Worm (Caenorhabditis elegans) whole organism, L4 larva: Measurements from ENCODE around the gene F20H11.4.
A peak's percentile ranks its signal among the peaks of the same experiment; 100 is the strongest.

ENCODE experiments used
- D1046.2 ChIP-seq: fragments of 200-800 bp; sonication (Bioruptor generic); IDR thresholded peaks from 2 replicates; pipeline ENCODE4 v1.3.6; 2022; ENCODE audit warnings: missing genetic modification characterization, missing compliant biosample characterization
- F37D6.2 ChIP-seq: sonication (generic microtip); optimal IDR thresholded peaks from 2 replicates; lab custom pipeline; 2016; ENCODE audit warnings: mild to moderate bottlenecking, missing genetic modification characterization, missing compliant biosample characterization
- R02D3.7 ChIP-seq: fragments of 150-350 bp; sonication (generic microtip); optimal IDR thresholded peaks from 3 replicates; lab custom pipeline; 2014; ENCODE audit warnings: missing biosample characterization, missing genetic modification characterization
- T26A8.4 ChIP-seq: fragments of 200-800 bp; sonication (Bioruptor generic); IDR thresholded peaks from 2 replicates; pipeline ENCODE4 v1.3.6; 2022; ENCODE audit warnings: missing genetic modification characterization, missing compliant biosample characterization
- Y75B8A.6 ChIP-seq: fragments of 200-800 bp; sonication (Bioruptor generic); IDR thresholded peaks from 2 replicates; pipeline ENCODE4 v1.3.6; 2022; ENCODE audit warnings: missing genetic modification reagents, missing genetic modification characterization, missing compliant biosample characterization
- aha-1 ChIP-seq: fragments of 150-350 bp; peaks from one replicate; lab custom pipeline; 2014; ENCODE audit warnings: missing biosample characterization, missing genetic modification characterization
- attf-4 ChIP-seq: sonication (generic microtip); optimal IDR thresholded peaks from 3 replicates; lab custom pipeline; 2017; ENCODE audit warnings: missing biosample characterization, missing genetic modification characterization
- ceh-82 ChIP-seq: sonication (generic microtip); optimal IDR thresholded peaks from 2 replicates; lab custom pipeline; 2017; ENCODE audit warnings: missing biosample characterization, missing genetic modification characterization
- ces-1 ChIP-seq: fragments of 150-350 bp; sonication (generic microtip); optimal IDR thresholded peaks from 4 replicates; lab custom pipeline; 2014; ENCODE audit warnings: missing biosample characterization, missing genetic modification reagents, missing genetic modification characterization
- cey-2 ChIP-seq: sonication (generic microtip); optimal IDR thresholded peaks from 3 replicates; lab custom pipeline; 2017; ENCODE audit warnings: missing genetic modification characterization, mild to moderate bottlenecking, missing compliant biosample characterization, antibody characterized with exemption, borderline replicate concordance; ENCODE audit not compliant: insufficient read depth
- ctbp-1 ChIP-seq: fragments of 200-800 bp; sonication (Bioruptor generic); IDR thresholded peaks from 2 replicates; pipeline ENCODE4 v1.3.6; 2022; ENCODE audit warnings: missing genetic modification reagents, missing genetic modification characterization, missing compliant biosample characterization
- dve-1 ChIP-seq: sonication (generic microtip); optimal IDR thresholded peaks from 2 replicates; lab custom pipeline; 2017; ENCODE audit warnings: antibody characterized with exemption, mild to moderate bottlenecking, missing genetic modification characterization, missing compliant biosample characterization; ENCODE audit not compliant: insufficient read depth
- egl-27 ChIP-seq: sonication (generic microtip); optimal IDR thresholded peaks from 3 replicates; lab custom pipeline; 2017; ENCODE audit warnings: missing biosample characterization, missing genetic modification reagents, missing genetic modification characterization
- egl-43 ChIP-seq: fragments of 200-800 bp; sonication (Bioruptor generic); IDR thresholded peaks from 2 replicates; pipeline ENCODE4 v1.3.6; 2022; ENCODE audit warnings: missing genetic modification reagents, missing genetic modification characterization, missing compliant biosample characterization
- fkh-10 ChIP-seq: fragments of 150-350 bp; optimal IDR thresholded peaks from 2 replicates; lab custom pipeline; 2014; ENCODE audit warnings: missing biosample characterization, missing genetic modification reagents, missing genetic modification characterization
- hlh-11 ChIP-seq: fragments of 200-800 bp; sonication (Bioruptor generic); optimal IDR thresholded peaks from 2 replicates; lab custom pipeline; 2018; ENCODE audit warnings: mild to moderate bottlenecking, missing genetic modification characterization, missing compliant biosample characterization
- hlh-30 ChIP-seq: sonication (generic microtip); optimal IDR thresholded peaks from 2 replicates; lab custom pipeline; 2017; ENCODE audit warnings: antibody characterized with exemption, mild to moderate bottlenecking, missing genetic modification characterization, missing compliant biosample characterization; ENCODE audit not compliant: insufficient read depth
- lin-15B ChIP-seq: fragments of 150-350 bp; sonication (generic microtip); optimal IDR thresholded peaks from 3 replicates; lab custom pipeline; 2014; ENCODE audit warnings: missing biosample characterization, missing genetic modification characterization
- mes-2 ChIP-seq: sonication (generic microtip); optimal IDR thresholded peaks from 2 replicates; lab custom pipeline; 2016; ENCODE audit warnings: missing genotype, mild to moderate bottlenecking, missing genetic modification characterization, missing compliant biosample characterization; ENCODE audit not compliant: poor library complexity, severe bottlenecking
- mxl-2 ChIP-seq: fragments of 200-800 bp; sonication (Bioruptor generic); conservative IDR thresholded peaks from 2 replicates; pipeline ENCODE4 v1.3.6; 2022; ENCODE audit warnings: missing genetic modification reagents, missing genetic modification characterization, missing compliant biosample characterization
- nhr-42 ChIP-seq: fragments of 200-800 bp; sonication (Bioruptor generic); IDR thresholded peaks from 2 replicates; pipeline ENCODE4 v1.3.6; 2022; ENCODE audit warnings: missing genetic modification characterization, missing compliant biosample characterization
- nhr-48 ChIP-seq: sonication (generic microtip); optimal IDR thresholded peaks from 2 replicates; lab custom pipeline; 2016; ENCODE audit warnings: mild to moderate bottlenecking, missing genetic modification characterization, missing compliant biosample characterization
- nhr-6 ChIP-seq: fragments of 150-350 bp; optimal IDR thresholded peaks from 2 replicates; lab custom pipeline; 2014; ENCODE audit warnings: missing biosample characterization, missing genetic modification characterization
- nhr-77 ChIP-seq: fragments of 150-350 bp; optimal IDR thresholded peaks from 2 replicates; lab custom pipeline; 2014; ENCODE audit warnings: missing biosample characterization, missing genetic modification characterization
- skn-1 ChIP-seq: fragments of 150-350 bp; optimal IDR thresholded peaks from 2 replicates; lab custom pipeline; 2014; ENCODE audit warnings: missing biosample characterization, missing genetic modification characterization
- spr-3 ChIP-seq: fragments of 200-800 bp; sonication (Bioruptor generic); optimal IDR thresholded peaks from 2 replicates; lab custom pipeline; 2018; ENCODE audit warnings: mild to moderate bottlenecking, missing genetic modification characterization, missing compliant biosample characterization
- tra-1 ChIP-seq: fragments of 200-800 bp; sonication (Bioruptor generic); IDR thresholded peaks from 2 replicates; pipeline ENCODE4 v1.3.6; 2022; ENCODE audit warnings: missing genetic modification reagents, missing genetic modification characterization, missing compliant biosample characterization
- unc-62 ChIP-seq, 3 experiments: fragments of 150-350 bp in 1 of 3; sonication (generic microtip); optimal IDR thresholded peaks in 2 of 3; peaks in 1 of 3; 1 replicate in 1 of 3; 2 replicates in 2 of 3; lab custom pipeline; 2014 to 2017; ENCODE audit warnings: missing biosample characterization in 3 of 3, missing genetic modification characterization in 3 of 3, missing genetic modification reagents in 3 of 3, missing genotype in 1 of 3
- vab-7 ChIP-seq: fragments of 200-800 bp; sonication (Bioruptor generic); IDR thresholded peaks from 2 replicates; pipeline ENCODE4 v1.3.6; 2022; ENCODE audit warnings: missing genetic modification reagents, missing genetic modification characterization, missing compliant biosample characterization
- zag-1 ChIP-seq: fragments of 150-350 bp; optimal IDR thresholded peaks from 2 replicates; lab custom pipeline; 2014; ENCODE audit warnings: missing biosample characterization, missing genetic modification characterization
- zip-11 ChIP-seq: fragments of 200-800 bp; sonication (Bioruptor generic); IDR thresholded peaks from 2 replicates; pipeline ENCODE4 v1.3.6; 2022; ENCODE audit warnings: missing genetic modification characterization, missing compliant biosample characterization

F20H11.4 gene

DNA sequence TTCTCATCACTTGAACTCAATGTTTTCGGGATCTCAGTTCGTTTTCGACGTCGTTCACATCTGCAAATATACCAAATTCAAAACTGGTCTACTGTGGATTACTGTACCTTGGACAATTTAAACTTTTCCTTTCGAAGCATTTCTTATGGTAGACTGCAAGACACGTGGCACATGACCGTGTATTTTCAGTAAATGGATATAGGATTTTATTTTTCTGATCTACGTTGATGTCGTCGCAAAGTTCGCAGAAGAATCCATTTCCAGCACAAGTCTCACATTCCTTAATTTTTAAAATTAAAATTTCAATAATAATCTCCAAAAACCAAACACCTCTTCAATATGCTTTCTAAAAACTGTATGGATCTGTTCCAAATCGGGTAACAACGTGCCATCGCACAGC is 18.9 kb upstream of the F20H11.4 start:
- no peak for TF ChIP-seq zip-11 (GFP tag; lab: Robert Waterston, UW)
- peak in 1 of 2 experiments; percentile 92 for TF ChIP-seq unc-62 (GFP tag; optimal IDR thresholded peaks at IDR 0.05 in 1 of 2; lab: Kevin White, UChicago)
- TF ChIP-seq unc-62 (tag; optimal IDR thresholded peaks at IDR 0.05; lab: Kevin White, UChicago): no peak
- TF ChIP-seq, all 104 proteins: peak for 1

DNA sequence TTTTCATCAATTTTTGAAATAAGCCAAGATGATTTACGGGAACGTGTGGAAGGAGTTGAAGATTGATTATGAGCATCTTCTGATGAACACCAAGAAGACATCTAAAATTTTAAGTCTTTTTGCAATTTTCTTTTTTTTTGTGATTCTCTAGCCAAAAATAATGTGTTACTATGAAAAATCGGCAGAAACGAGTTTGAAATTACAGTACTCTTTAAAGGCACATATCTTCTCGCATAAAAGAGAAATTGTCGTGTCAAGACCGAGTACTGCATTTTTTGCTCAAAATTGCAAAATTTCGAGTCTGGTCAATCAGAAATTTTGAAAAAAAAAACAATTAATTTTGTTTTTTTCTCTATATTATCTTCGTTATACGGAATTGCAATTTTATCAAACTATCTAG is 16.3 kb upstream of the F20H11.4 start, which contains the start of gene F20H11.1:
Gene F20H11.1, minus strand, starts transcription at position 101 of the 400 bp plus-strand sequence.
- TF ChIP-seq ctbp-1 (no peak), attf-4 (tag; lab: Kevin White, UChicago) (no peak), nhr-6 (tag; lab: Kevin White, UChicago) (no peak), fkh-10 (GFP tag; lab: Kevin White, UChicago) (no peak), T26A8.4 (GFP tag; lab: Robert Waterston, UW) (no peak), Y75B8A.6 (no peak), skn-1 (tag; lab: Kevin White, UChicago) (no peak), mxl-2 (GFP tag; lab: Robert Waterston, UW) (no peak), spr-3 (GFP tag; lab: Kevin White, UChicago) (no peak), R02D3.7 (no peak), hlh-30 (tag; lab: Kevin White, UChicago) (no peak), hlh-11 (tag; lab: Kevin White, UChicago) (no peak), egl-43 (no peak), ceh-82 (tag; lab: Kevin White, UChicago) (no peak)
- TF ChIP-seq, all 104 proteins: peak for 0

- TF ChIP-seq lin-15B (tag; lab: Kevin White, UChicago) (no peak), nhr-48 (tag; lab: Kevin White, UChicago) (no peak), unc-62 (GFP tag; optimal IDR thresholded peaks at IDR 0.05 in 1 of 2; lab: Kevin White, UChicago) (peak in 1 of 2 experiments; percentile 71), unc-62 (tag; optimal IDR thresholded peaks at IDR 0.05; lab: Kevin White, UChicago) (no peak), dve-1 (tag; lab: Kevin White, UChicago) (no peak), egl-43 (no peak), zag-1 (tag; lab: Kevin White, UChicago) (no peak), skn-1 (tag; lab: Kevin White, UChicago) (no peak), aha-1 (peak; percentile 69), D1046.2 (GFP tag; lab: Robert Waterston, UW) (no peak)
Measured at ce11 chrIII:6594069-6594468, 14.4 kb upstream of the F20H11.4 start.

ce11 chrIII:6601073-6601472 is 7.3 kb upstream of the F20H11.4 start, which contains the start of gene let-765:
Gene let-765 (minus strand): TSS chrIII:6601173.
- TF ChIP-seq mes-2 (no peak), nhr-77 (tag; lab: Kevin White, UChicago) (no peak), zip-11 (GFP tag; lab: Robert Waterston, UW) (no peak), egl-27 (tag; lab: Kevin White, UChicago) (no peak), tra-1 (GFP tag; lab: Robert Waterston, UW) (no peak), vab-7 (GFP tag; lab: Robert Waterston, UW) (no peak), cey-2 (tag; lab: Kevin White, UChicago) (no peak), T26A8.4 (GFP tag; lab: Robert Waterston, UW) (no peak)

ce11 chrIII:6603185-6603584 is 5.2 kb upstream of the F20H11.4 start:
- no peak for TF ChIP-seq F37D6.2 (tag; lab: Kevin White, UChicago)
- TF ChIP-seq ces-1: no peak
- TF ChIP-seq nhr-6 (tag; lab: Kevin White, UChicago): peak; percentile 37
- peak; percentile 26 for TF ChIP-seq dve-1 (tag; lab: Kevin White, UChicago)
- TF ChIP-seq Y75B8A.6: no peak
- TF ChIP-seq hlh-30 (tag; lab: Kevin White, UChicago): peak; percentile 82
- 0 out of 2 replicates have a peak, but pooled peaks have one; percentile 28 for TF ChIP-seq nhr-42
